Worm (Caenorhabditis elegans) whole organism, mixed stage, embryonic: ENCODE measurements around the gene srw-127.

Experiments
- M03D4.4 ChIP-seq: sonication (generic microtip); optimal IDR thresholded peaks from 2 replicates; lab custom pipeline; 2017; ENCODE audit warnings: mild to moderate bottlenecking, missing genetic modification characterization, missing compliant biosample characterization
- ceh-39 ChIP-seq: fragments of 150-350 bp; optimal IDR thresholded peaks from 2 replicates; lab custom pipeline; 2014; ENCODE audit warnings: missing biosample characterization, missing genetic modification characterization
- ceh-43 ChIP-seq: fragments of 200-800 bp; sonication (Bioruptor generic); optimal IDR thresholded peaks from 2 replicates; lab custom pipeline; 2018; ENCODE audit warnings: mild to moderate bottlenecking, missing genetic modification characterization, moderate library complexity, missing compliant biosample characterization
- ceh-83 ChIP-seq: fragments of 200-800 bp; sonication (Bioruptor generic); optimal IDR thresholded peaks from 2 replicates; lab custom pipeline; 2018; ENCODE audit warnings: mild to moderate bottlenecking, missing genetic modification characterization, missing compliant biosample characterization
- ces-1 ChIP-seq: fragments of 150-350 bp; optimal IDR thresholded peaks from 2 replicates; lab custom pipeline; 2014; ENCODE audit warnings: missing biosample characterization, missing genetic modification reagents, missing genetic modification characterization
- cnd-1 ChIP-seq: fragments of 200-800 bp; sonication (Bioruptor generic); optimal IDR thresholded peaks from 2 replicates; lab custom pipeline; 2018; ENCODE audit warnings: mild to moderate bottlenecking, missing genetic modification characterization, missing compliant biosample characterization
- drap-1 ChIP-seq: fragments of 200-800 bp; sonication (Bioruptor generic); optimal IDR thresholded peaks from 3 replicates; lab custom pipeline; 2018; ENCODE audit warnings: mild to moderate bottlenecking, missing genetic modification characterization, missing compliant biosample characterization
- elt-1 ChIP-seq: sonication (generic microtip); optimal IDR thresholded peaks from 2 replicates; lab custom pipeline; 2017; ENCODE audit warnings: missing genetic modification characterization, mild to moderate bottlenecking, missing compliant biosample characterization, antibody characterized with exemption, moderate library complexity, borderline replicate concordance; ENCODE audit not compliant: insufficient read depth
- flh-1 ChIP-seq: fragments of 200-800 bp; sonication (Bioruptor generic); optimal IDR thresholded peaks from 2 replicates; lab custom pipeline; 2018; ENCODE audit warnings: mild to moderate bottlenecking, missing genetic modification characterization, moderate library complexity, missing compliant biosample characterization
- ham-2 ChIP-seq: fragments of 200-800 bp; sonication (Bioruptor generic); optimal IDR thresholded peaks from 2 replicates; lab custom pipeline; 2018; ENCODE audit warnings: mild to moderate bottlenecking, missing genetic modification characterization, missing compliant biosample characterization
- hlh-1 ChIP-seq: fragments of 150-350 bp; optimal IDR thresholded peaks from 2 replicates; lab custom pipeline; 2014; ENCODE audit warnings: missing biosample characterization, missing genetic modification reagents, missing genetic modification characterization
- lin-32 ChIP-seq: fragments of 200-800 bp; sonication (Bioruptor generic); optimal IDR thresholded peaks from 2 replicates; lab custom pipeline; 2018; ENCODE audit warnings: mild to moderate bottlenecking, missing genetic modification characterization, missing compliant biosample characterization
- lsy-2 ChIP-seq: fragments of 150-350 bp; optimal IDR thresholded peaks from 2 replicates; lab custom pipeline; 2014; ENCODE audit warnings: missing biosample characterization, missing genetic modification characterization
- mep-1 ChIP-seq: fragments of 150-350 bp; optimal IDR thresholded peaks from 2 replicates; lab custom pipeline; 2017; ENCODE audit warnings: missing biosample characterization, missing genetic modification reagents, missing genetic modification characterization, inconsistent platforms
- mls-2 ChIP-seq: sonication (generic microtip); optimal IDR thresholded peaks from 2 replicates; lab custom pipeline; 2016; ENCODE audit warnings: mild to moderate bottlenecking, missing genetic modification characterization, moderate library complexity, missing compliant biosample characterization
- nhr-12 ChIP-seq: fragments of 150-350 bp; optimal IDR thresholded peaks from 2 replicates; lab custom pipeline; 2014; ENCODE audit warnings: missing biosample characterization, missing genetic modification characterization
- nhr-2 ChIP-seq: fragments of 150-350 bp; optimal IDR thresholded peaks from 2 replicates; lab custom pipeline; 2014; ENCODE audit warnings: missing biosample characterization, missing genetic modification characterization
- nhr-237 ChIP-seq: fragments of 150-350 bp; optimal IDR thresholded peaks from 2 replicates; lab custom pipeline; 2014; ENCODE audit warnings: missing biosample characterization, missing genetic modification characterization
- nhr-28 ChIP-seq: fragments of 150-350 bp; optimal IDR thresholded peaks from 2 replicates; lab custom pipeline; 2014; ENCODE audit warnings: missing biosample characterization, missing genetic modification characterization
- nhr-76 ChIP-seq: sonication (generic microtip); optimal IDR thresholded peaks from 2 replicates; lab custom pipeline; 2017; ENCODE audit warnings: missing biosample characterization, missing genetic modification characterization
- pha-4 ChIP-seq: fragments of 150-350 bp; optimal IDR thresholded peaks from 2 replicates; lab custom pipeline; 2018; ENCODE audit warnings: missing biosample characterization, missing genetic modification reagents, missing genetic modification characterization
- sem-2 ChIP-seq: fragments of 200-800 bp; sonication (Bioruptor generic); optimal IDR thresholded peaks from 2 replicates; lab custom pipeline; 2018; ENCODE audit warnings: mild to moderate bottlenecking, missing genetic modification characterization, missing compliant biosample characterization
- snpc-4 ChIP-seq: fragments of 150-350 bp; optimal IDR thresholded peaks from 2 replicates; lab custom pipeline; 2014; ENCODE audit warnings: missing biosample characterization, missing genetic modification characterization
- sptf-1 ChIP-seq: sonication (generic microtip); optimal IDR thresholded peaks from 2 replicates; lab custom pipeline; 2017; ENCODE audit warnings: mild to moderate bottlenecking, missing genetic modification characterization, moderate library complexity, missing compliant biosample characterization
- tbx-8 ChIP-seq: fragments of 200-800 bp; sonication (Bioruptor generic); optimal IDR thresholded peaks from 2 replicates; lab custom pipeline; 2018; ENCODE audit warnings: mild to moderate bottlenecking, missing genetic modification characterization, moderate library complexity, missing compliant biosample characterization
- unc-39 ChIP-seq: fragments of 150-350 bp; optimal IDR thresholded peaks from 2 replicates; lab custom pipeline; 2014; ENCODE audit warnings: missing biosample characterization, missing genetic modification characterization
- unc-62 ChIP-seq: fragments of 150-350 bp; optimal IDR thresholded peaks from 2 replicates; lab custom pipeline; 2014; ENCODE audit warnings: missing biosample characterization, missing genetic modification reagents, missing genetic modification characterization

srw-127 gene

ce11 chrV:7027055-7027454, 14.3 kb downstream of the srw-127 start, which contains the start of gene F20A1.6:
F20A1.6 (minus strand) TSS chrV:7027155.
- TF ChIP-seq unc-62 (GFP tag; lab: Kevin White, UChicago) (no peak), ces-1 (GFP tag; lab: Kevin White, UChicago) (no peak), unc-39 (no peak), hlh-1 (tag; lab: Kevin White, UChicago) (no peak), drap-1 (GFP tag; lab: Kevin White, UChicago) (no peak)
- TF ChIP-seq, all 35 proteins: peak for 0

- TF ChIP-seq ceh-83 (GFP tag; lab: Kevin White, UChicago), result no peak
- no peak for TF ChIP-seq mep-1 (tag; lab: Kevin White, UChicago)
- TF ChIP-seq pha-4 (tag; lab: Kevin White, UChicago), result peak; percentile 20
- no peak for TF ChIP-seq drap-1 (GFP tag; lab: Kevin White, UChicago)
- TF ChIP-seq sem-2 (GFP tag; lab: Kevin White, UChicago), result no peak
- no peak for TF ChIP-seq nhr-2
- no peak for TF ChIP-seq ces-1 (GFP tag; lab: Kevin White, UChicago)
- TF ChIP-seq, all 35 proteins: peak for 1
Observed at ce11 chrV:7036475-7036874, 23.8 kb downstream of the srw-127 start, which contains the start of gene twk-11. twk-11 (minus strand) TSS chrV:7036575.

- TF ChIP-seq nhr-237 (tag; lab: Kevin White, UChicago) (no peak), hlh-1 (tag; lab: Kevin White, UChicago) (no peak), sem-2 (GFP tag; lab: Kevin White, UChicago) (no peak), snpc-4 (tag; lab: Kevin White, UChicago) (no peak), M03D4.4 (tag; lab: Kevin White, UChicago) (no peak)
Observed at ce11 chrV:7046005-7046404, 33.3 kb downstream of the srw-127 start, which contains the start of gene F20A1.2. F20A1.2 (plus strand) TSS chrV:7046305.

ce11 chrV:7047512-7047911, 34.8 kb downstream of the srw-127 start, which contains the start of gene F20A1.8:
F20A1.8 (minus strand) TSS chrV:7047612.
- TF ChIP-seq tbx-8 (GFP tag; lab: Kevin White, UChicago) (no peak), nhr-28 (tag; lab: Kevin White, UChicago) (no peak), mls-2 (tag; lab: Kevin White, UChicago) (no peak), ceh-83 (GFP tag; lab: Kevin White, UChicago) (no peak), nhr-12 (tag; lab: Kevin White, UChicago) (no peak), nhr-76 (tag; lab: Kevin White, UChicago) (no peak), drap-1 (GFP tag; lab: Kevin White, UChicago) (no peak), ham-2 (no peak), elt-1 (tag; lab: Kevin White, UChicago) (no peak), M03D4.4 (tag; lab: Kevin White, UChicago) (no peak), lsy-2 (no peak), ceh-39 (tag; lab: Kevin White, UChicago) (no peak), nhr-237 (tag; lab: Kevin White, UChicago) (no peak), lin-32 (GFP tag; lab: Kevin White, UChicago) (no peak), hlh-1 (tag; lab: Kevin White, UChicago) (no peak), sptf-1 (tag; lab: Kevin White, UChicago) (no peak), pha-4 (tag; lab: Kevin White, UChicago) (no peak), snpc-4 (tag; lab: Kevin White, UChicago) (no peak)

- TF ChIP-seq ceh-39 (tag; lab: Kevin White, UChicago) (no peak), mls-2 (tag; lab: Kevin White, UChicago) (no peak), cnd-1 (tag; lab: Kevin White, UChicago) (no peak), tbx-8 (GFP tag; lab: Kevin White, UChicago) (no peak), lin-32 (GFP tag; lab: Kevin White, UChicago) (no peak), flh-1 (no peak), hlh-1 (tag; lab: Kevin White, UChicago) (no peak), elt-1 (tag; lab: Kevin White, UChicago) (no peak), ceh-43 (GFP tag; lab: Kevin White, UChicago) (no peak), nhr-237 (tag; lab: Kevin White, UChicago) (no peak), lsy-2 (no peak)
Observed at ce11 chrV:7050153-7050552, 37.4 kb downstream of the srw-127 start.
